Worm (Caenorhabditis elegans) whole organism, L3 larva: ENCODE data around the gene T27A8.3.
A peak's percentile ranks its signal among the peaks of the same experiment; 100 is the strongest.

Experiments used
- ama-1 ChIP-seq: fragments of 150-350 bp; optimal IDR thresholded peaks from 2 replicates; lab custom pipeline; 2018
- elt-3 ChIP-seq, 3 experiments: fragments of 150-350 bp in 1 of 3; sonication (generic microtip) in 2 of 3; optimal IDR thresholded peaks; 2 replicates in 2 of 3; 4 replicates in 1 of 3; lab custom pipeline; 2014 to 2017; ENCODE audit warnings: missing biosample characterization in 3 of 3, missing genetic modification characterization in 3 of 3
- lin-39 ChIP-seq: fragments of 150-350 bp; optimal IDR thresholded peaks from 2 replicates; lab custom pipeline; 2018; ENCODE audit warnings: missing biosample characterization, missing genetic modification reagents, missing genetic modification characterization
- nhr-11 ChIP-seq: fragments of 150-350 bp; optimal IDR thresholded peaks from 2 replicates; lab custom pipeline; 2014; ENCODE audit warnings: missing biosample characterization, missing genetic modification characterization
- nhr-25 ChIP-seq: sonication (generic microtip); optimal IDR thresholded peaks from 2 replicates; lab custom pipeline; 2017; ENCODE audit warnings: missing biosample characterization, missing genetic modification characterization
- nhr-77 ChIP-seq: fragments of 150-350 bp; optimal IDR thresholded peaks from 2 replicates; lab custom pipeline; 2014; ENCODE audit warnings: missing biosample characterization, missing genetic modification characterization
- sea-2 ChIP-seq: fragments of 150-350 bp; sonication (generic microtip); optimal IDR thresholded peaks from 4 replicates; lab custom pipeline; 2014; ENCODE audit warnings: missing biosample characterization, missing genetic modification reagents, missing genetic modification characterization
- skn-1 ChIP-seq: fragments of 150-350 bp; optimal IDR thresholded peaks from 2 replicates; lab custom pipeline; 2014; ENCODE audit warnings: missing biosample characterization, missing genetic modification characterization
- snpc-4 ChIP-seq: fragments of 150-350 bp; optimal IDR thresholded peaks from 2 replicates; lab custom pipeline; 2014; ENCODE audit warnings: missing biosample characterization, missing genetic modification characterization
- tbx-2 ChIP-seq: sonication (generic microtip); optimal IDR thresholded peaks from 2 replicates; lab custom pipeline; 2016; ENCODE audit warnings: mild to moderate bottlenecking, missing genetic modification characterization, missing compliant biosample characterization
- unc-39 ChIP-seq: sonication (generic microtip); optimal IDR thresholded peaks from 4 replicates; lab custom pipeline; 2017; ENCODE audit warnings: missing biosample characterization, missing genetic modification characterization

DNA sequence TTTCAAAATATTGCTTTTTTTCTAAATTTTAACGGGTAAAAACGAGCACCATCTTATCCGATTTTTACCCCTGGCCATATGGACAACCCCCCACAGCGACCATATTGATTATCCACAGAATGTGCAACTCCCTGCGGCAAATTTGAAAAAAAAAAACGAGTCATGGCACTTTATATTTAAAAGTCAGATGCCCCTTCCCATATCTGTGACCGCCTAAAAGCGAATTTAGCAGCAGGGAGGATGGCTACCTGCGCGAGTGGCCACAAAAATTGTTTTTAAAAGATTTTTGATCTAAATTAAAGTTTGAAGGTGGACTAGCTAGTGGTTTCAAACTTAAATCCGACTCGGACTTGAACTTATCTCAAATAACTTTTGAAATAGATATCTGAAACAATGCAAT lies 6.1 kb upstream of the T27A8.3 start:
- no peak for TF ChIP-seq sea-2 (GFP tag; lab: Kevin White, UChicago)
- peak; percentile 98 for TF ChIP-seq tbx-2 (tag; lab: Kevin White, UChicago)
- TF ChIP-seq lin-39 (tag; lab: Kevin White, UChicago), result peak; percentile 99
- peak; percentile 97 for TF ChIP-seq nhr-77
- peak; percentile 96 for TF ChIP-seq snpc-4 (tag; lab: Kevin White, UChicago)
- peak; percentile 95 for TF ChIP-seq nhr-25 (tag; lab: Kevin White, UChicago)
- peak; percentile 97 for TF ChIP-seq skn-1 (tag; lab: Kevin White, UChicago)
- peak in 2 of 3 experiments; percentile 54 to 97 for TF ChIP-seq elt-3 (tag; optimal IDR thresholded peaks at IDR 0.05; lab: Kevin White, UChicago)
- TF ChIP-seq nhr-11 (tag; lab: Kevin White, UChicago), result peak; percentile 95
- TF ChIP-seq ama-1 (lab: Kevin White, UChicago), result peak; percentile 2
- TF ChIP-seq unc-39 (tag; lab: Kevin White, UChicago), result no peak
